Fruit fly (Drosophila melanogaster): Measurements from ENCODE around the gene CG9175.

DNA sequence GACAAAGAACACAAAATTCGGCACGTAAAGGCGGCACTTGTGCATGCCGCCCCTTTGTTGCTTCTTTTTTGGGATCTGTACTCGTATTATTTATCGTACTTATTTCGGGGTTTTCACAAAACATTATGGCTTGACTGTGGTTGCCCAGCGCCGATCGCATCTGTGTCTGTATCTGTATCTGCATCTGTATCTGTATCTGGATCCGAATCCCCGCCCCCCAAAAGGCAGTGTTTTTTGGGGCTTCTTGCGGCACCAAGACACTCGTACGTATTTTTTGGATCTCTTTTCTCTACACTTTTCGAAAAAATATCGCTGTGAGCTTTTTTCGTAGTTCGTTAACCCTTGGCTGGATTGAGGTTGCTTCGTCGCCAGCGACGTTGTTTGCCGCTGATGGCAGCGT lies 11.1 kb downstream of the CG9175 start:
- TF ChIP-seq CG33557 (GFP tag; optimal IDR thresholded peaks at IDR 0.05) = no peak
- no peak for TF ChIP-seq NK7.1 (GFP tag; optimal IDR thresholded peaks at IDR 0.05)
- TF ChIP-seq Hr78 (GFP tag; optimal IDR thresholded peaks at IDR 0.05) = no peak
- TF ChIP-seq pb (GFP tag; optimal IDR thresholded peaks at IDR 0.05) = no peak
- no peak for TF ChIP-seq Spps (tag; optimal IDR thresholded peaks at IDR 0.05)
- TF ChIP-seq Opbp (GFP tag; IDR thresholded peaks at IDR 0.05; ENCODE audit: partially characterized antibody) = no peak
- no peak for TF ChIP-seq Dfd (GFP tag; optimal IDR thresholded peaks at IDR 0.05)
- no peak for TF ChIP-seq schlank (tag; optimal IDR thresholded peaks at IDR 0.05)
- TF ChIP-seq ssp (GFP tag; IDR thresholded peaks at IDR 0.05) = no peak
